Fruit fly (Drosophila melanogaster) whole organism, embryonic: ENCODE measurements around the gene yellow-b.

Source experiments
- Asciz ChIP-seq: fragments of 200-800 bp; sonication (Bioruptor generic); optimal IDR thresholded peaks from 2 replicates; lab custom pipeline; 2017; ENCODE audit warnings: missing biosample characterization, mild to moderate bottlenecking, missing genetic modification characterization, missing genetic modification reagents
- CG12236 ChIP-seq: fragments of 200-800 bp; sonication (Bioruptor generic); optimal IDR thresholded peaks from 2 replicates; lab custom pipeline; 2016; ENCODE audit warnings: missing biosample characterization, missing genetic modification characterization
- CG12659 ChIP-seq: fragments of 200-800 bp; sonication (Bioruptor generic); optimal IDR thresholded peaks from 3 replicates; lab custom pipeline; 2017; ENCODE audit warnings: mild to moderate bottlenecking, missing biosample characterization, missing genetic modification reagents, missing genetic modification characterization
- CG16813 ChIP-seq: fragments of 200-800 bp; sonication (Bioruptor generic); IDR thresholded peaks from 3 replicates; pipeline ENCODE4 v1.3.6; 2022; ENCODE audit warnings: missing biosample characterization, missing genetic modification characterization; ENCODE audit not compliant: partially characterized antibody
- CG2116 ChIP-seq: fragments of 200-800 bp; sonication (Bioruptor generic); optimal IDR thresholded peaks from 3 replicates; lab custom pipeline; 2018; ENCODE audit warnings: missing biosample characterization, mild to moderate bottlenecking, missing genetic modification characterization
- CG2202 ChIP-seq: fragments of 200-800 bp; sonication (Bioruptor generic); optimal IDR thresholded peaks from 2 replicates; lab custom pipeline; 2018; ENCODE audit warnings: missing biosample characterization, mild to moderate bottlenecking, missing genetic modification characterization
- CG2678 ChIP-seq: fragments of 200-800 bp; sonication (Bioruptor generic); optimal IDR thresholded peaks from 3 replicates; lab custom pipeline; 2019; ENCODE audit warnings: missing biosample characterization, mild to moderate bottlenecking, missing genetic modification characterization, moderate library complexity
- CG2889 ChIP-seq: fragments of 200-800 bp; sonication (Bioruptor generic); IDR thresholded peaks from 3 replicates; pipeline ENCODE4 v1.3.6; 2022; ENCODE audit warnings: missing biosample characterization, missing genetic modification characterization
- CG30020 ChIP-seq: fragments of 200-800 bp; optimal IDR thresholded peaks from 2 replicates; lab custom pipeline; 2019; ENCODE audit warnings: missing biosample characterization, mild to moderate bottlenecking, missing genetic modification characterization, moderate library complexity
- CG31365 ChIP-seq: fragments of 200-800 bp; sonication (Bioruptor generic); optimal IDR thresholded peaks from 2 replicates; lab custom pipeline; 2018; ENCODE audit warnings: missing biosample characterization, mild to moderate bottlenecking, missing genetic modification characterization
- CG31388 ChIP-seq: fragments of 200-800 bp; sonication (Bioruptor generic); optimal IDR thresholded peaks from 2 replicates; lab custom pipeline; 2016; ENCODE audit warnings: missing biosample characterization, missing genetic modification characterization
- CG32772 ChIP-seq: fragments of 200-800 bp; sonication (Bioruptor generic); IDR thresholded peaks from 2 replicates; pipeline ENCODE4 v1.3.6; 2022; ENCODE audit warnings: missing biosample characterization, missing genetic modification characterization
- CG6254 ChIP-seq: fragments of 200-800 bp; sonication (Bioruptor generic); optimal IDR thresholded peaks from 3 replicates; lab custom pipeline; 2017; ENCODE audit warnings: mild to moderate bottlenecking, missing biosample characterization, missing genetic modification reagents, missing genetic modification characterization
- CG8281 ChIP-seq: fragments of 200-800 bp; sonication (Bioruptor generic); optimal IDR thresholded peaks from 2 replicates; lab custom pipeline; 2018; ENCODE audit warnings: missing biosample characterization, mild to moderate bottlenecking, missing genetic modification characterization, moderate library complexity
- CG9437 ChIP-seq: fragments of 200-800 bp; sonication (Bioruptor generic); optimal IDR thresholded peaks from 2 replicates; lab custom pipeline; 2018; ENCODE audit warnings: missing biosample characterization, mild to moderate bottlenecking, missing genetic modification characterization
- CTCF ChIP-seq: fragments of 200-800 bp; sonication (Bioruptor generic); optimal IDR thresholded peaks from 2 replicates; lab custom pipeline; 2017; ENCODE audit warnings: missing biosample characterization, mild to moderate bottlenecking, missing genetic modification characterization, moderate library complexity
- Dek ChIP-seq: fragments of 200-800 bp; sonication (Bioruptor generic); optimal IDR thresholded peaks from 3 replicates; lab custom pipeline; 2019; ENCODE audit warnings: missing biosample characterization, mild to moderate bottlenecking, missing genetic modification characterization, moderate library complexity
- Dip3 ChIP-seq: fragments of 200-800 bp; sonication (Bioruptor generic); optimal IDR thresholded peaks from 3 replicates; lab custom pipeline; 2016; ENCODE audit warnings: missing biosample characterization, missing genetic modification characterization
- Doc2 ChIP-seq: fragments of 200-800 bp; sonication (Bioruptor generic); IDR thresholded peaks from 2 replicates; pipeline ENCODE4 v1.3.6; 2022; ENCODE audit warnings: missing biosample characterization, missing genetic modification characterization
- Dp ChIP-seq: fragments of 200-800 bp; sonication (Bioruptor generic); optimal IDR thresholded peaks from 2 replicates; lab custom pipeline; 2018; ENCODE audit warnings: missing biosample characterization, mild to moderate bottlenecking, missing genetic modification characterization, moderate library complexity
- ERR ChIP-seq: fragments of 200-800 bp; sonication (Bioruptor generic); optimal IDR thresholded peaks from 2 replicates; lab custom pipeline; 2016; ENCODE audit warnings: missing biosample characterization, missing genetic modification characterization
- Fer1 ChIP-seq: fragments of 200-800 bp; sonication (Bioruptor generic); optimal IDR thresholded peaks from 2 replicates; lab custom pipeline; 2017; ENCODE audit warnings: missing biosample characterization, mild to moderate bottlenecking, missing genetic modification characterization
- H2.0 ChIP-seq: fragments of 200-800 bp; sonication (Bioruptor generic); IDR thresholded peaks from 2 replicates; pipeline ENCODE4 v1.3.6; 2022; ENCODE audit warnings: missing biosample characterization, missing genetic modification characterization
- HHEX ChIP-seq: fragments of 200-800 bp; sonication (Bioruptor generic); optimal IDR thresholded peaks from 3 replicates; lab custom pipeline; 2017; ENCODE audit warnings: missing biosample characterization, mild to moderate bottlenecking, missing genetic modification characterization, missing genetic modification reagents
- Hmr ChIP-seq: fragments of 200-800 bp; sonication (Bioruptor generic); optimal IDR thresholded peaks from 3 replicates; lab custom pipeline; 2017; ENCODE audit warnings: mild to moderate bottlenecking, missing biosample characterization, missing genetic modification reagents, missing genetic modification characterization
- Hmx ChIP-seq: fragments of 200-800 bp; sonication (Bioruptor generic); optimal IDR thresholded peaks from 2 replicates; lab custom pipeline; 2016; ENCODE audit warnings: missing biosample characterization, missing genetic modification characterization
- Hr39 ChIP-seq: fragments of >200 bp; optimal IDR thresholded peaks from 2 replicates; lab custom pipeline; 2017
- Hr51 ChIP-seq, 2 experiments: fragments of 200-800 bp; sonication (Bioruptor generic); optimal IDR thresholded peaks; 2 replicates in 1 of 2; 3 replicates in 1 of 2; lab custom pipeline; 2016 to 2018; ENCODE audit warnings: missing biosample characterization in 2 of 2, missing genetic modification characterization in 2 of 2, mild to moderate bottlenecking in 1 of 2, moderate library complexity in 1 of 2
- Ravus ChIP-seq: fragments of 200-800 bp; sonication (Bioruptor generic); IDR thresholded peaks from 2 replicates; pipeline ENCODE4 v1.3.6; 2022; ENCODE audit warnings: missing biosample characterization, missing genetic modification characterization
- Xrp1 ChIP-seq: fragments of 200-800 bp; sonication (Bioruptor generic); IDR thresholded peaks from 2 replicates; pipeline ENCODE4 v1.3.6; 2022; ENCODE audit warnings: missing biosample characterization, missing genetic modification characterization
- YL-1 ChIP-seq: fragments of 200-800 bp; sonication (Bioruptor generic); optimal IDR thresholded peaks from 3 replicates; lab custom pipeline; 2017; ENCODE audit warnings: missing biosample characterization, mild to moderate bottlenecking, missing genetic modification characterization
- ap ChIP-seq: fragments of 200-800 bp; sonication (Bioruptor generic); IDR thresholded peaks from 2 replicates; pipeline ENCODE4 v1.3.6; 2022; ENCODE audit warnings: missing biosample characterization, missing genetic modification characterization
- br ChIP-seq: fragments of >200 bp; optimal IDR thresholded peaks from 2 replicates; lab custom pipeline; 2017
- bsh ChIP-seq, 2 experiments: fragments of 200-800 bp; sonication (Bioruptor generic); optimal IDR thresholded peaks; 2 replicates each; lab custom pipeline; 2017 to 2018; ENCODE audit warnings: mild to moderate bottlenecking in 2 of 2, missing biosample characterization in 2 of 2, missing genetic modification characterization in 2 of 2, moderate library complexity in 1 of 2
- crp ChIP-seq, 2 experiments: fragments of 200-800 bp; sonication (Bioruptor generic); optimal IDR thresholded peaks; 2 replicates in 1 of 2; 3 replicates in 1 of 2; lab custom pipeline; 2017; ENCODE audit warnings: missing biosample characterization in 2 of 2, missing genetic modification characterization in 2 of 2, mild to moderate bottlenecking in 1 of 2, moderate library complexity in 1 of 2
- dan ChIP-seq: fragments of 200-800 bp; sonication (Bioruptor generic); IDR thresholded peaks from 2 replicates; pipeline ENCODE4 v1.3.6; 2022; ENCODE audit warnings: missing biosample characterization, missing genetic modification characterization
- dmrt99B ChIP-seq: fragments of 200-800 bp; sonication (Bioruptor generic); optimal IDR thresholded peaks from 2 replicates; lab custom pipeline; 2018; ENCODE audit warnings: missing biosample characterization, mild to moderate bottlenecking, missing genetic modification characterization, moderate library complexity
- ems ChIP-seq: fragments of 200-800 bp; sonication (Bioruptor generic); optimal IDR thresholded peaks from 3 replicates; lab custom pipeline; 2016; ENCODE audit warnings: missing biosample characterization, missing genetic modification characterization
- exex ChIP-seq: fragments of 200-800 bp; sonication (Bioruptor generic); optimal IDR thresholded peaks from 4 replicates; lab custom pipeline; 2018; ENCODE audit warnings: missing biosample characterization, mild to moderate bottlenecking, missing genetic modification characterization, moderate library complexity
- fd3F ChIP-seq: fragments of 200-800 bp; sonication (Bioruptor generic); optimal IDR thresholded peaks from 2 replicates; lab custom pipeline; 2018; ENCODE audit warnings: missing biosample characterization, mild to moderate bottlenecking, missing genetic modification characterization, moderate library complexity
- gcm2 ChIP-seq: fragments of 200-800 bp; sonication (Bioruptor generic); optimal IDR thresholded peaks from 2 replicates; lab custom pipeline; 2016; ENCODE audit warnings: missing biosample characterization, missing genetic modification characterization
- gro ChIP-seq: fragments of 200-800 bp; sonication (Bioruptor generic); optimal IDR thresholded peaks from 2 replicates; lab custom pipeline; 2016; ENCODE audit warnings: missing biosample characterization, missing genetic modification characterization
- her ChIP-seq: fragments of 200-800 bp; sonication (Bioruptor generic); optimal IDR thresholded peaks from 2 replicates; lab custom pipeline; 2016; ENCODE audit warnings: missing biosample characterization, missing genetic modification characterization
- jing ChIP-seq: fragments of 200-800 bp; sonication (Bioruptor generic); optimal IDR thresholded peaks from 2 replicates; lab custom pipeline; 2018; ENCODE audit warnings: missing biosample characterization, mild to moderate bottlenecking, missing genetic modification characterization
- kay ChIP-seq: fragments of 200-800 bp; sonication (Bioruptor generic); optimal IDR thresholded peaks from 2 replicates; lab custom pipeline; 2016; ENCODE audit warnings: missing biosample characterization, missing genetic modification characterization
- nau ChIP-seq: fragments of 200-800 bp; sonication (Bioruptor generic); optimal IDR thresholded peaks from 3 replicates; lab custom pipeline; 2017; ENCODE audit warnings: missing biosample characterization, mild to moderate bottlenecking, missing genetic modification characterization, missing genetic modification reagents
- pan ChIP-seq, 4 experiments: fragments of >200 bp in 3 of 4; fragments of 200-800 bp in 1 of 4; sonication (Bioruptor generic) in 1 of 4; optimal IDR thresholded peaks in 3 of 4; IDR thresholded peaks in 1 of 4; 2 replicates each; pipeline versions ENCODE4 v1.3.6 to Lab custom; 2017 to 2022; ENCODE audit warnings: missing biosample characterization in 2 of 4, missing genetic modification characterization in 2 of 4, mixed read lengths in 1 of 4
- run ChIP-seq: fragments of 200-800 bp; sonication (Bioruptor generic); optimal IDR thresholded peaks from 3 replicates; lab custom pipeline; 2018; ENCODE audit warnings: missing biosample characterization, mild to moderate bottlenecking, missing genetic modification characterization
- tna ChIP-seq: fragments of 200-800 bp; sonication (Bioruptor generic); IDR thresholded peaks from 2 replicates; pipeline ENCODE4 v1.3.6; 2022; ENCODE audit warnings: missing biosample characterization, missing genetic modification characterization; ENCODE audit not compliant: partially characterized antibody
- z ChIP-seq: fragments of 200-800 bp; sonication (Bioruptor generic); IDR thresholded peaks from 3 replicates; pipeline ENCODE4 v1.3.6; 2022; ENCODE audit warnings: missing biosample characterization, missing genetic modification characterization

The yellow-b gene

dm6 chr2L:16743055-16743805 is 10.9 kb upstream of the yellow-b start, which contains the start of the genes LSm7 and BuGZ (continued):
- TF ChIP-seq dan (GFP tag; lab: Robert Waterston, UW) (no peak), jing (no peak), z (GFP tag; lab: Robert Waterston, UW) (no peak), ems (GFP tag; lab: Kevin White, UChicago) (no peak), br (lab: Kevin White, UChicago) (no peak), Hmr (GFP tag; lab: Kevin White, UChicago) (no peak), CG12659 (peak; percentile 85), tna (no peak), Ravus (GFP tag; lab: Robert Waterston, UW) (no peak), Dek (tag; lab: Kevin White, UChicago) (no peak), CG6254 (GFP tag; lab: Kevin White, UChicago) (peak; percentile 19), Fer1 (GFP tag; lab: Kevin White, UChicago) (peak; percentile 21), nau (GFP tag; lab: Kevin White, UChicago) (no peak), ERR (no peak), H2.0 (no peak), CG9437 (GFP tag; lab: Kevin White, UChicago) (peak; percentile 45), CG16813 (GFP tag; lab: Robert Waterston, UW) (peak; percentile 57), CG2202 (no peak), ap (GFP tag; lab: Robert Waterston, UW) (no peak), HHEX (GFP tag; lab: Kevin White, UChicago) (peak; percentile 40), Hmx (GFP tag; lab: Kevin White, UChicago) (no peak), crp (GFP tag; optimal IDR thresholded peaks at IDR 0.05; lab: Kevin White, UChicago) (peak in 1 of 2 experiments; percentile 39), CG31388 (GFP tag; lab: Kevin White, UChicago) (no peak), kay (GFP tag; lab: Kevin White, UChicago) (no peak), Asciz (GFP tag; lab: Kevin White, UChicago) (no peak), CTCF (GFP tag; lab: Kevin White, UChicago) (peak; percentile 97), CG30020 (peak; percentile 63), CG2678 (tag; lab: Kevin White, UChicago) (no peak), her (GFP tag; lab: Kevin White, UChicago) (no peak), dmrt99B (tag; lab: Kevin White, UChicago) (no peak), CG12236 (GFP tag; lab: Kevin White, UChicago) (no peak), CG31365 (tag; lab: Kevin White, UChicago) (no peak), exex (no peak), pan (optimal IDR thresholded peaks at IDR 0.05; lab: Kevin White, UChicago) (no peak), pan (GFP tag; optimal IDR thresholded peaks at IDR 0.05 in 1 of 2, IDR thresholded peaks at IDR 0.05 in 1 of 2) (no peak), bsh (GFP tag; optimal IDR thresholded peaks at IDR 0.05; lab: Kevin White, UChicago) (no peak), Dp (GFP tag; lab: Kevin White, UChicago) (peak; percentile 61), run (tag; lab: Kevin White, UChicago) (no peak), CG8281 (tag; lab: Kevin White, UChicago) (no peak), CG32772 (GFP tag; lab: Robert Waterston, UW) (no peak), gcm2 (GFP tag; lab: Kevin White, UChicago) (no peak), Doc2 (no peak), Dip3 (no peak), CG2889 (no peak), YL-1 (peak; percentile 95), Xrp1 (peak; percentile 31; the same call in 1 of the 2 replicates), Hr39 (lab: Kevin White, UChicago) (no peak), fd3F (no peak), Hr51 (GFP tag; optimal IDR thresholded peaks at IDR 0.05; lab: Kevin White, UChicago) (peak in 1 of 2 experiments; percentile 10), CG2116 (peak; percentile 85), gro (no peak)
